Worm (Caenorhabditis elegans) whole organism, L2 larva: Measurements from ENCODE around the gene snb-5.

ENCODE experiments used
- dmd-4 ChIP-seq: sonication (generic microtip); optimal IDR thresholded peaks from 2 replicates; lab custom pipeline; 2017; ENCODE audit warnings: missing biosample characterization, missing genetic modification characterization
- snpc-4 ChIP-seq: fragments of 150-350 bp; optimal IDR thresholded peaks from 2 replicates; lab custom pipeline; 2014; ENCODE audit warnings: missing biosample characterization, missing genetic modification characterization
- unc-62 ChIP-seq: fragments of 150-350 bp; optimal IDR thresholded peaks from 2 replicates; lab custom pipeline; 2014; ENCODE audit warnings: missing biosample characterization, missing genetic modification reagents, missing genetic modification characterization

ce11 chrIII:8202754-8203153 lies at the start of gene snb-5:
- TF ChIP-seq snpc-4 (tag; lab: Kevin White, UChicago): no peak
- no peak for TF ChIP-seq dmd-4
- no peak for TF ChIP-seq unc-62
